Worm (Caenorhabditis elegans) whole organism, L4/young adult: ENCODE results near the gene srt-48.

Experiments
- W03F9.2 ChIP-seq: fragments of 150-350 bp; optimal IDR thresholded peaks from 2 replicates; lab custom pipeline; 2014; ENCODE audit warnings: missing biosample characterization, missing genetic modification characterization
- him-1 ChIP-seq: sonication (generic microtip); optimal IDR thresholded peaks from 2 replicates; lab custom pipeline; 2016; ENCODE audit warnings: missing genotype, missing genetic modification reagents, missing genetic modification characterization, missing compliant biosample characterization

DNA sequence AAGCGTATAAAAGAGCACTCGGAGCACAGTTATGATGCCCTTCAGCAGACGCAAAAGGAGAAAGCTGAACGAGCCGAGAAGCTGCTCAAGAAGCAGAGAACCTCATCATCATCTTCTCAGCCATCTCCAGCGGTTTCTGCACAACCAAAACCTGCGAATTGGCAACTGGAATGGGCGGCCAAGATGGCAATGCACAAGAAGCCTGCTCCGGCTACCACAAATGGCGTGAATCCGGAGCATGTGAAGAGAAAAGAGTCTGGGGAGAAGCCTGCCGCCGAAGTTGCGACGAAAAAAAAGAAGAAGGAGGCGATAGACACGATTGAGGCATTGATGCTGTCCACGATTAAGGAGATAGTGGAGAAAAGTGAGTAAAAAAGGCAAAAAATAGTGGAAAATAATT lies 27.6 kb downstream of the srt-48 start:
- no peak for TF ChIP-seq him-1
- TF ChIP-seq W03F9.2 (tag; lab: Kevin White, UChicago) = no peak
